Fruit fly (Drosophila melanogaster) whole organism, embryonic: Measurements from ENCODE around the gene Argk1.

Source experiments
- Atf6 ChIP-seq: fragments of 200-800 bp; sonication (Bioruptor generic); IDR thresholded peaks from 2 replicates; pipeline ENCODE4 v1.3.6; 2022; ENCODE audit warnings: missing biosample characterization, missing genetic modification characterization
- B-H1 ChIP-seq: fragments of 200-800 bp; sonication (Bioruptor generic); IDR thresholded peaks from 3 replicates; pipeline ENCODE4 v1.3.6; 2022; ENCODE audit warnings: missing biosample characterization, missing genetic modification characterization
- Bteb2 ChIP-seq: fragments of 200-800 bp; sonication (Bioruptor generic); optimal IDR thresholded peaks from 2 replicates; lab custom pipeline; 2016; ENCODE audit warnings: missing biosample characterization, missing genetic modification characterization
- C15 ChIP-seq: fragments of 200-800 bp; sonication (Bioruptor generic); IDR thresholded peaks from 3 replicates; pipeline ENCODE4 v1.3.6; 2022; ENCODE audit warnings: missing biosample characterization, missing genetic modification characterization
- CG10366 ChIP-seq: fragments of 200-800 bp; sonication (Bioruptor generic); IDR thresholded peaks from 2 replicates; pipeline ENCODE4 v1.3.6; 2022; ENCODE audit warnings: missing biosample characterization, missing genetic modification characterization
- CG11093 ChIP-seq: fragments of 200-800 bp; sonication (Bioruptor generic); IDR thresholded peaks from 3 replicates; pipeline ENCODE4 v1.3.6; 2022; ENCODE audit warnings: missing biosample characterization, missing genetic modification characterization
- CG11696 ChIP-seq: fragments of 200-800 bp; sonication (Bioruptor generic); IDR thresholded peaks from 2 replicates; pipeline ENCODE4 v1.3.6; 2022; ENCODE audit warnings: missing biosample characterization, missing genetic modification characterization
- CG12071 ChIP-seq: fragments of 200-800 bp; sonication (Bioruptor generic); optimal IDR thresholded peaks from 3 replicates; lab custom pipeline; 2018; ENCODE audit warnings: missing biosample characterization, mild to moderate bottlenecking, missing genetic modification characterization
- CG12769 ChIP-seq: fragments of 200-800 bp; sonication (Bioruptor generic); optimal IDR thresholded peaks from 2 replicates; lab custom pipeline; 2019; ENCODE audit warnings: missing biosample characterization, mild to moderate bottlenecking, missing genetic modification characterization, moderate library complexity
- CG13775 ChIP-seq: fragments of 200-800 bp; sonication (Bioruptor generic); optimal IDR thresholded peaks from 3 replicates; lab custom pipeline; 2017; ENCODE audit warnings: missing biosample characterization, mild to moderate bottlenecking, missing genetic modification characterization
- CG14050 ChIP-seq: fragments of 200-800 bp; sonication (Bioruptor generic); IDR thresholded peaks from 3 replicates; pipeline ENCODE4 v1.3.6; 2022; ENCODE audit warnings: missing biosample characterization, missing genetic modification characterization
- CG15696 ChIP-seq: fragments of 200-800 bp; sonication (Bioruptor generic); optimal IDR thresholded peaks from 2 replicates; lab custom pipeline; 2019; ENCODE audit warnings: missing biosample characterization, mild to moderate bottlenecking, missing genetic modification characterization, moderate library complexity
- CG30403 ChIP-seq: fragments of 200-800 bp; sonication (Bioruptor generic); optimal IDR thresholded peaks from 3 replicates; lab custom pipeline; 2016; ENCODE audit warnings: missing biosample characterization, missing genetic modification characterization
- CG4328 ChIP-seq: fragments of 200-800 bp; sonication (Bioruptor generic); optimal IDR thresholded peaks from 3 replicates; lab custom pipeline; 2017; ENCODE audit warnings: missing biosample characterization, missing genetic modification reagents, missing genetic modification characterization
- CG43689 ChIP-seq: fragments of 200-800 bp; sonication (Bioruptor generic); IDR thresholded peaks from 2 replicates; pipeline ENCODE4 v1.3.6; 2022; ENCODE audit warnings: missing biosample characterization, missing genetic modification characterization
- CG4404 ChIP-seq: fragments of 200-800 bp; sonication (Bioruptor generic); IDR thresholded peaks from 2 replicates; pipeline ENCODE4 v1.3.6; 2022; ENCODE audit warnings: missing biosample characterization, missing genetic modification characterization
- CG6689 ChIP-seq: fragments of 200-800 bp; sonication (Bioruptor generic); IDR thresholded peaks from 2 replicates; pipeline ENCODE4 v1.3.6; 2022; ENCODE audit warnings: missing biosample characterization, missing genetic modification characterization
- CG7839 ChIP-seq: fragments of 200-800 bp; sonication (Bioruptor generic); optimal IDR thresholded peaks from 3 replicates; lab custom pipeline; 2018; ENCODE audit warnings: missing biosample characterization, mild to moderate bottlenecking, missing genetic modification characterization, moderate library complexity
- CG8290 ChIP-seq, 3 experiments: fragments of 200-800 bp; sonication (Bioruptor generic); optimal IDR thresholded peaks; 2 replicates each; lab custom pipeline; 2016 to 2019; ENCODE audit warnings: missing biosample characterization in 3 of 3, missing genetic modification characterization in 3 of 3, mild to moderate bottlenecking in 2 of 3, moderate library complexity in 1 of 3
- CG8388 ChIP-seq: fragments of 200-800 bp; sonication (Bioruptor generic); optimal IDR thresholded peaks from 2 replicates; lab custom pipeline; 2019; ENCODE audit warnings: missing biosample characterization, mild to moderate bottlenecking, missing genetic modification characterization, moderate library complexity
- Chrac-16 ChIP-seq: fragments of 200-800 bp; sonication (Bioruptor generic); optimal IDR thresholded peaks from 3 replicates; lab custom pipeline; 2016; ENCODE audit warnings: missing biosample characterization, missing genetic modification characterization
- D19B ChIP-seq: fragments of 200-800 bp; sonication (Bioruptor generic); optimal IDR thresholded peaks from 2 replicates; lab custom pipeline; 2017; ENCODE audit warnings: missing biosample characterization, mild to moderate bottlenecking, missing genetic modification characterization
- GATAe ChIP-seq: fragments of 200-800 bp; sonication (Bioruptor generic); conservative IDR thresholded peaks from 2 replicates; pipeline ENCODE4 v1.3.6; 2022; ENCODE audit warnings: missing biosample characterization, missing genetic modification characterization
- H2.0 ChIP-seq: fragments of 200-800 bp; sonication (Bioruptor generic); IDR thresholded peaks from 2 replicates; pipeline ENCODE4 v1.3.6; 2022; ENCODE audit warnings: missing biosample characterization, missing genetic modification characterization
- Hr3 ChIP-seq: fragments of 200-800 bp; sonication (Bioruptor generic); optimal IDR thresholded peaks from 3 replicates; lab custom pipeline; 2016; ENCODE audit warnings: missing biosample characterization, missing genetic modification characterization
- Ptx1 ChIP-seq: fragments of 200-800 bp; sonication (Bioruptor generic); IDR thresholded peaks from 2 replicates; pipeline ENCODE4 v1.3.6; 2022; ENCODE audit warnings: missing biosample characterization, missing genetic modification characterization
- Rfx ChIP-seq: fragments of 200-800 bp; sonication (Bioruptor generic); IDR thresholded peaks from 2 replicates; pipeline ENCODE4 v1.3.6; 2022; ENCODE audit warnings: missing biosample characterization, missing genetic modification characterization
- Sox102F ChIP-seq: fragments of 200-800 bp; sonication (Bioruptor generic); optimal IDR thresholded peaks from 2 replicates; lab custom pipeline; 2018; ENCODE audit warnings: missing biosample characterization, mild to moderate bottlenecking, missing genetic modification characterization, moderate library complexity
- Trl ChIP-seq, 3 experiments: fragments of >200 bp in 2 of 3; fragments of 200-800 bp in 1 of 3; sonication (Bioruptor generic) in 1 of 3; optimal IDR thresholded peaks; 2 replicates in 1 of 3; 3 replicates in 2 of 3; lab custom pipeline; 2016 to 2017; ENCODE audit warnings: missing biosample characterization in 1 of 3, missing genetic modification characterization in 1 of 3
- ase ChIP-seq: fragments of 200-800 bp; sonication (Bioruptor generic); IDR thresholded peaks from 3 replicates; pipeline ENCODE4 v1.3.6; 2022; ENCODE audit warnings: missing biosample characterization, missing genetic modification characterization
- ci ChIP-seq: fragments of 200-800 bp; sonication (Bioruptor generic); IDR thresholded peaks from 3 replicates; pipeline ENCODE4 v1.3.6; 2022; ENCODE audit warnings: missing biosample characterization, missing genetic modification characterization
- crc ChIP-seq: fragments of 200-800 bp; sonication (Bioruptor generic); optimal IDR thresholded peaks from 2 replicates; lab custom pipeline; 2016; ENCODE audit warnings: missing biosample characterization, missing genetic modification characterization
- dmrt99B ChIP-seq: fragments of 200-800 bp; sonication (Bioruptor generic); optimal IDR thresholded peaks from 2 replicates; lab custom pipeline; 2018; ENCODE audit warnings: missing biosample characterization, mild to moderate bottlenecking, missing genetic modification characterization, moderate library complexity
- dysf ChIP-seq: fragments of 200-800 bp; sonication (Bioruptor generic); IDR thresholded peaks from 3 replicates; pipeline ENCODE4 v1.3.6; 2022; ENCODE audit warnings: missing biosample characterization, missing genetic modification characterization
- esg ChIP-seq: fragments of 200-800 bp; sonication (Bioruptor generic); conservative IDR thresholded peaks from 2 replicates; pipeline ENCODE4 v1.3.6; 2022; ENCODE audit warnings: missing biosample characterization, missing genetic modification characterization
- ind ChIP-seq: fragments of 200-800 bp; sonication (Bioruptor generic); optimal IDR thresholded peaks from 3 replicates; lab custom pipeline; 2016; ENCODE audit warnings: missing biosample characterization, missing genetic modification characterization
- kni ChIP-seq: fragments of 200-800 bp; sonication (Bioruptor generic); optimal IDR thresholded peaks from 3 replicates; lab custom pipeline; 2017; ENCODE audit warnings: mild to moderate bottlenecking, missing biosample characterization, missing genetic modification reagents, missing genetic modification characterization
- oc ChIP-seq: fragments of 200-800 bp; sonication (Bioruptor generic); optimal IDR thresholded peaks from 2 replicates; lab custom pipeline; 2018; ENCODE audit warnings: missing biosample characterization, mild to moderate bottlenecking, missing genetic modification characterization, moderate library complexity
- prd ChIP-seq, 3 experiments: fragments of >200 bp in 2 of 3; fragments of 200-800 bp in 1 of 3; sonication (Bioruptor generic) in 1 of 3; optimal IDR thresholded peaks in 2 of 3; IDR thresholded peaks in 1 of 3; 2 replicates in 2 of 3; 3 replicates in 1 of 3; pipeline versions ENCODE4 v1.3.6 to Lab custom; 2017 to 2022; ENCODE audit warnings: missing biosample characterization in 1 of 3, missing genetic modification characterization in 1 of 3
- pros ChIP-seq: fragments of 200-800 bp; sonication (Bioruptor generic); optimal IDR thresholded peaks from 3 replicates; lab custom pipeline; 2019; ENCODE audit warnings: missing biosample characterization, mild to moderate bottlenecking, missing genetic modification characterization, moderate library complexity
- pum ChIP-seq: fragments of 200-800 bp; sonication (Bioruptor generic); optimal IDR thresholded peaks from 2 replicates; lab custom pipeline; 2016; ENCODE audit warnings: missing biosample characterization, missing genetic modification characterization
- schlank ChIP-seq: fragments of 200-800 bp; sonication (Bioruptor generic); optimal IDR thresholded peaks from 2 replicates; lab custom pipeline; 2018; ENCODE audit warnings: missing biosample characterization, mild to moderate bottlenecking, missing genetic modification characterization
- slbo ChIP-seq: fragments of 200-800 bp; sonication (Bioruptor generic); IDR thresholded peaks from 2 replicates; pipeline ENCODE4 v1.3.6; 2022; ENCODE audit warnings: missing biosample characterization, missing genetic modification characterization
- slou ChIP-seq: fragments of 200-800 bp; sonication (Bioruptor generic); optimal IDR thresholded peaks from 3 replicates; lab custom pipeline; 2016; ENCODE audit warnings: missing biosample characterization, missing genetic modification characterization
- so ChIP-seq: fragments of 200-800 bp; sonication (Bioruptor generic); IDR thresholded peaks from 3 replicates; pipeline ENCODE4 v1.3.6; 2022; ENCODE audit warnings: missing biosample characterization, missing genetic modification characterization
- sob ChIP-seq: fragments of 200-800 bp; sonication (Bioruptor generic); IDR thresholded peaks from 2 replicates; pipeline ENCODE4 v1.3.6; 2022; ENCODE audit warnings: missing biosample characterization, missing genetic modification characterization
- tio ChIP-seq: fragments of 200-800 bp; sonication (Bioruptor generic); optimal IDR thresholded peaks from 2 replicates; lab custom pipeline; 2017; ENCODE audit warnings: missing biosample characterization, missing genetic modification characterization, inconsistent platforms
- zf30C ChIP-seq: fragments of 200-800 bp; sonication (Bioruptor generic); optimal IDR thresholded peaks from 3 replicates; lab custom pipeline; 2018; ENCODE audit warnings: missing biosample characterization, mild to moderate bottlenecking, missing genetic modification characterization
- zfh1 ChIP-seq: fragments of 200-800 bp; sonication (Bioruptor generic); IDR thresholded peaks from 3 replicates; pipeline ENCODE4 v1.3.6; 2022; ENCODE audit warnings: missing biosample characterization, missing genetic modification characterization

The Argk1 gene

dm6 chr3L:9065997-9066441, at the start of gene Argk1 (continued):
- no peak for TF ChIP-seq CG8290 (GFP tag; optimal IDR thresholded peaks at IDR 0.05; lab: Kevin White, UChicago)
- TF ChIP-seq CG8290 (tag; optimal IDR thresholded peaks at IDR 0.05; lab: Kevin White, UChicago), result peak in 1 of 2 experiments; percentile 49
- no peak for TF ChIP-seq CG43689
- TF ChIP-seq CG13775 (GFP tag; lab: Kevin White, UChicago), result peak; percentile 28
- TF ChIP-seq zf30C (GFP tag; lab: Kevin White, UChicago), result peak; percentile 69
- TF ChIP-seq Hr3 (GFP tag; lab: Kevin White, UChicago), result peak; percentile 66
- no peak for TF ChIP-seq ind (GFP tag; lab: Kevin White, UChicago)
- peak; percentile 86 for TF ChIP-seq slbo (GFP tag; lab: Robert Waterston, UW)
- peak; percentile 71 for TF ChIP-seq Rfx
- peak; percentile 39; the same call in 1 of the 3 replicates for TF ChIP-seq B-H1 (GFP tag; lab: Robert Waterston, UW)
- TF ChIP-seq Chrac-16 (GFP tag; lab: Kevin White, UChicago), result peak; percentile 44
- TF ChIP-seq crc (GFP tag; lab: Kevin White, UChicago), result no peak
- TF ChIP-seq prd (optimal IDR thresholded peaks at IDR 0.05; lab: Kevin White, UChicago), result no peak
- TF ChIP-seq prd (GFP tag; IDR thresholded peaks at IDR 0.05; lab: Robert Waterston, UW), result peak; percentile 39; the same call in 1 of the 3 replicates
- peak; percentile 51; the same call in 1 of the 3 replicates for TF ChIP-seq so
- peak; percentile 0 for TF ChIP-seq Bteb2 (GFP tag; lab: Kevin White, UChicago)
- no peak for TF ChIP-seq CG15696 (tag; lab: Kevin White, UChicago)
- peak; percentile 38 for TF ChIP-seq tio (GFP tag; lab: Kevin White, UChicago)
- peak; percentile 31 to 57 for TF ChIP-seq Trl (optimal IDR thresholded peaks at IDR 0.05; lab: Kevin White, UChicago)
- no peak for TF ChIP-seq Trl (GFP tag; optimal IDR thresholded peaks at IDR 0.05; lab: Kevin White, UChicago)
- TF ChIP-seq ase, result 0 out of 3 replicates have a peak, but pooled peaks have one; percentile 16
- no peak for TF ChIP-seq D19B (GFP tag; lab: Kevin White, UChicago)
- peak; percentile 17 for TF ChIP-seq slou
- TF ChIP-seq CG30403, result peak; percentile 46
- peak; percentile 53 for TF ChIP-seq esg
- TF ChIP-seq CG4404 (GFP tag; lab: Robert Waterston, UW), result 0 out of 2 replicates have a peak, but pooled peaks have one; percentile 19
- TF ChIP-seq CG11696 (GFP tag; lab: Robert Waterston, UW), result 0 out of 2 replicates have a peak, but pooled peaks have one; percentile 41
- TF ChIP-seq schlank (tag; lab: Kevin White, UChicago), result no peak
- no peak for TF ChIP-seq kni (GFP tag; lab: Kevin White, UChicago)
- TF ChIP-seq zfh1 (GFP tag; lab: Robert Waterston, UW), result peak; percentile 46; the same call in 1 of the 3 replicates
- TF ChIP-seq dmrt99B, result peak; percentile 70
- TF ChIP-seq CG8388 (GFP tag; lab: Kevin White, UChicago), result peak; percentile 14
- TF ChIP-seq C15 (GFP tag; lab: Robert Waterston, UW), result 0 out of 3 replicates have a peak, but pooled peaks have one; percentile 18
- peak; percentile 14; the same call in 1 of the 2 replicates for TF ChIP-seq CG10366 (GFP tag; lab: Robert Waterston, UW)
- peak; percentile 71 for TF ChIP-seq Sox102F (GFP tag; lab: Kevin White, UChicago)
- peak; percentile 69 for TF ChIP-seq Ptx1 (GFP tag; lab: Robert Waterston, UW)
- 0 out of 3 replicates have a peak, but pooled peaks have one; percentile 7 for TF ChIP-seq CG11093 (GFP tag; lab: Robert Waterston, UW)
- no peak for TF ChIP-seq CG4328 (GFP tag; lab: Kevin White, UChicago)
- TF ChIP-seq GATAe (GFP tag; lab: Robert Waterston, UW), result peak; percentile 39; the same call in 1 of the 2 replicates
- TF ChIP-seq Atf6 (GFP tag; lab: Robert Waterston, UW), result peak; percentile 77
- TF ChIP-seq ci (GFP tag; lab: Robert Waterston, UW), result 0 out of 3 replicates have a peak, but pooled peaks have one; percentile 14
- TF ChIP-seq dysf (GFP tag; lab: Robert Waterston, UW), result peak; percentile 68; the same call in 2 of the 3 replicates
- TF ChIP-seq CG12769 (tag; lab: Kevin White, UChicago), result peak; percentile 86
- TF ChIP-seq H2.0 (GFP tag; lab: Robert Waterston, UW), result peak; percentile 38; the same call in 1 of the 2 replicates
- peak; percentile 66 for TF ChIP-seq sob (GFP tag; lab: Robert Waterston, UW)
- TF ChIP-seq oc (tag; lab: Kevin White, UChicago), result no peak
- TF ChIP-seq CG14050 (GFP tag; lab: Robert Waterston, UW), result peak; percentile 32; the same call in 1 of the 3 replicates
- no peak for TF ChIP-seq CG12071 (GFP tag; lab: Kevin White, UChicago)
- peak; percentile 74 for TF ChIP-seq CG7839 (tag; lab: Kevin White, UChicago)
- no peak for TF ChIP-seq pros (GFP tag; lab: Kevin White, UChicago)
- no peak for TF ChIP-seq pum (GFP tag; lab: Kevin White, UChicago)
- peak; percentile 32; the same call in 1 of the 2 replicates for TF ChIP-seq CG6689 (GFP tag; lab: Robert Waterston, UW)
